Fruit fly (Drosophila melanogaster) whole organism, prepupa: ENCODE results near the gene sba.

ENCODE experiments used
- Blimp-1 ChIP-seq: fragments of 200-800 bp; sonication (Bioruptor generic); optimal IDR thresholded peaks from 3 replicates; lab custom pipeline; 2017; ENCODE audit warnings: missing biosample characterization, missing genetic modification characterization, mild to moderate bottlenecking, moderate library complexity, missing genetic modification reagents
- CG10631 ChIP-seq: fragments of 200-800 bp; sonication (Bioruptor generic); optimal IDR thresholded peaks from 2 replicates; lab custom pipeline; 2016; ENCODE audit warnings: missing biosample characterization, missing genetic modification characterization
- CG10669 ChIP-seq: fragments of 200-800 bp; sonication (Bioruptor generic); optimal IDR thresholded peaks from 3 replicates; lab custom pipeline; 2018; ENCODE audit warnings: missing biosample characterization, mild to moderate bottlenecking, missing genetic modification characterization, moderate library complexity
- CG11294 ChIP-seq: fragments of 200-800 bp; sonication (Bioruptor generic); IDR thresholded peaks from 2 replicates; pipeline ENCODE4 v1.3.6; 2022; ENCODE audit warnings: missing biosample characterization, missing genetic modification characterization
- CG11762 ChIP-seq: fragments of 200-800 bp; sonication (Bioruptor generic); optimal IDR thresholded peaks from 3 replicates; lab custom pipeline; 2016; ENCODE audit warnings: missing biosample characterization, missing genetic modification characterization; ENCODE audit not compliant: insufficient read depth
- CG11902 ChIP-seq: fragments of 200-800 bp; sonication (Bioruptor generic); optimal IDR thresholded peaks from 3 replicates; lab custom pipeline; 2016; ENCODE audit warnings: missing biosample characterization, missing genetic modification characterization
- CG15336 ChIP-seq: fragments of 200-800 bp; sonication (Bioruptor generic); IDR thresholded peaks from 2 replicates; pipeline ENCODE4 v1.3.6; 2022; ENCODE audit warnings: missing biosample characterization, missing genetic modification characterization
- CG16779 ChIP-seq: fragments of 200-800 bp; sonication (Bioruptor generic); optimal IDR thresholded peaks from 3 replicates; lab custom pipeline; 2017; ENCODE audit warnings: missing biosample characterization, mild to moderate bottlenecking, missing genetic modification characterization
- CG31627 ChIP-seq: fragments of 200-800 bp; sonication (Bioruptor generic); optimal IDR thresholded peaks from 3 replicates; lab custom pipeline; 2016; ENCODE audit warnings: missing biosample characterization, missing genetic modification characterization
- CG32006 ChIP-seq: fragments of 200-800 bp; sonication (Bioruptor generic); optimal IDR thresholded peaks from 3 replicates; lab custom pipeline; 2017; ENCODE audit warnings: missing biosample characterization, mild to moderate bottlenecking, missing genetic modification characterization
- CG3919 ChIP-seq: fragments of 200-800 bp; sonication (Bioruptor generic); optimal IDR thresholded peaks from 3 replicates; lab custom pipeline; 2016; ENCODE audit warnings: missing biosample characterization, missing genetic modification characterization
- CG4318 ChIP-seq: fragments of 200-800 bp; sonication (Bioruptor generic); optimal IDR thresholded peaks from 3 replicates; lab custom pipeline; 2017; ENCODE audit warnings: missing biosample characterization, mild to moderate bottlenecking, missing genetic modification characterization
- CG6163 ChIP-seq: fragments of 200-800 bp; sonication (Bioruptor generic); IDR thresholded peaks from 3 replicates; pipeline ENCODE4 v1.3.6; 2022; ENCODE audit warnings: missing biosample characterization, missing genetic modification characterization
- CG6276 ChIP-seq: fragments of 200-800 bp; sonication (Bioruptor generic); optimal IDR thresholded peaks from 2 replicates; lab custom pipeline; 2017; ENCODE audit warnings: missing biosample characterization, mild to moderate bottlenecking, missing genetic modification characterization
- CG6792 ChIP-seq: fragments of 200-800 bp; sonication (Bioruptor generic); optimal IDR thresholded peaks from 3 replicates; lab custom pipeline; 2016; ENCODE audit warnings: missing biosample characterization, missing genetic modification characterization
- CG6808 ChIP-seq: fragments of 200-800 bp; sonication (Bioruptor generic); optimal IDR thresholded peaks from 3 replicates; lab custom pipeline; 2017; ENCODE audit warnings: missing biosample characterization, missing genetic modification characterization, mild to moderate bottlenecking, moderate library complexity, missing genetic modification reagents
- CG6854 ChIP-seq: fragments of 200-800 bp; sonication (Bioruptor generic); optimal IDR thresholded peaks from 2 replicates; lab custom pipeline; 2017; ENCODE audit warnings: missing biosample characterization, mild to moderate bottlenecking, missing genetic modification characterization
- CG7368 ChIP-seq: fragments of 200-800 bp; sonication (Bioruptor generic); optimal IDR thresholded peaks from 3 replicates; lab custom pipeline; 2016; ENCODE audit warnings: missing biosample characterization, missing genetic modification characterization
- CG8119 ChIP-seq: fragments of 200-800 bp; sonication (Bioruptor generic); IDR thresholded peaks from 3 replicates; pipeline ENCODE4 v1.3.6; 2022; ENCODE audit warnings: missing biosample characterization, missing genetic modification characterization
- CG8319 ChIP-seq: fragments of 200-800 bp; sonication (Bioruptor generic); optimal IDR thresholded peaks from 3 replicates; lab custom pipeline; 2016; ENCODE audit warnings: missing biosample characterization, missing genetic modification characterization
- CG8632 ChIP-seq: fragments of 200-800 bp; sonication (Bioruptor generic); optimal IDR thresholded peaks from 3 replicates; lab custom pipeline; 2016; ENCODE audit warnings: missing biosample characterization, missing genetic modification characterization
- CG9139 ChIP-seq: fragments of 200-800 bp; sonication (Bioruptor generic); optimal IDR thresholded peaks from 3 replicates; lab custom pipeline; 2017; ENCODE audit warnings: missing biosample characterization, mild to moderate bottlenecking, missing genetic modification characterization
- Eip75B ChIP-seq: fragments of 200-800 bp; sonication (Bioruptor generic); optimal IDR thresholded peaks from 3 replicates; lab custom pipeline; 2016; ENCODE audit warnings: missing biosample characterization, missing genetic modification characterization
- Eip78C ChIP-seq: fragments of 200-800 bp; sonication (Bioruptor generic); peaks from one replicate; lab custom pipeline; 2016; ENCODE audit warnings: missing biosample characterization, missing genetic modification characterization
- Gug ChIP-seq: fragments of 200-800 bp; sonication (Bioruptor generic); IDR thresholded peaks from 2 replicates; pipeline ENCODE4 v1.3.6; 2022; ENCODE audit warnings: missing biosample characterization, missing genetic modification characterization
- Hr38 ChIP-seq: sonication (Bioruptor generic); optimal IDR thresholded peaks from 2 replicates; lab custom pipeline; 2016; ENCODE audit warnings: missing biosample characterization, missing genetic modification characterization
- Hr39 ChIP-seq: fragments of 200-800 bp; sonication (Bioruptor generic); optimal IDR thresholded peaks from 2 replicates; lab custom pipeline; 2016; ENCODE audit warnings: missing biosample characterization, missing genetic modification characterization
- Hr4 ChIP-seq: fragments of 200-800 bp; sonication (Bioruptor generic); optimal IDR thresholded peaks from 3 replicates; lab custom pipeline; 2016; ENCODE audit warnings: missing biosample characterization, missing genetic modification characterization
- Lpt ChIP-seq: fragments of 200-800 bp; sonication (Bioruptor generic); optimal IDR thresholded peaks from 3 replicates; lab custom pipeline; 2016; ENCODE audit warnings: missing biosample characterization, missing genetic modification characterization
- OdsH ChIP-seq: fragments of 200-800 bp; sonication (Bioruptor generic); optimal IDR thresholded peaks from 3 replicates; lab custom pipeline; 2016; ENCODE audit warnings: missing biosample characterization, missing genetic modification characterization
- Smox ChIP-seq: fragments of 200-800 bp; sonication (Bioruptor generic); optimal IDR thresholded peaks from 3 replicates; lab custom pipeline; 2016; ENCODE audit warnings: missing biosample characterization, missing genetic modification characterization
- Sox102F ChIP-seq: fragments of 200-800 bp; sonication (Bioruptor generic); optimal IDR thresholded peaks from 2 replicates; lab custom pipeline; 2016; ENCODE audit warnings: missing biosample characterization, mild to moderate bottlenecking, missing genetic modification characterization
- Sox14 ChIP-seq: fragments of 200-800 bp; sonication (Bioruptor generic); optimal IDR thresholded peaks from 3 replicates; lab custom pipeline; 2016; ENCODE audit warnings: missing biosample characterization, missing genetic modification characterization
- Sox15 ChIP-seq: fragments of 200-800 bp; sonication (Bioruptor generic); optimal IDR thresholded peaks from 3 replicates; lab custom pipeline; 2016; ENCODE audit warnings: missing biosample characterization, missing genetic modification characterization
- achi ChIP-seq: fragments of 200-800 bp; sonication (Bioruptor generic); optimal IDR thresholded peaks from 3 replicates; lab custom pipeline; 2016; ENCODE audit warnings: missing biosample characterization, missing genetic modification characterization
- acj6 ChIP-seq: fragments of 200-800 bp; sonication (Bioruptor generic); optimal IDR thresholded peaks from 3 replicates; lab custom pipeline; 2016; ENCODE audit warnings: missing biosample characterization, missing genetic modification characterization
- cyc ChIP-seq: fragments of 200-800 bp; sonication (Bioruptor generic); optimal IDR thresholded peaks from 3 replicates; lab custom pipeline; 2016; ENCODE audit warnings: missing biosample characterization, missing genetic modification characterization
- dac ChIP-seq: fragments of 200-800 bp; sonication (Bioruptor generic); optimal IDR thresholded peaks from 2 replicates; lab custom pipeline; 2017; ENCODE audit warnings: missing biosample characterization, mild to moderate bottlenecking, missing genetic modification characterization
- esn ChIP-seq: fragments of 200-800 bp; sonication (Bioruptor generic); optimal IDR thresholded peaks from 2 replicates; lab custom pipeline; 2016; ENCODE audit warnings: missing biosample characterization, mild to moderate bottlenecking, missing genetic modification characterization, moderate library complexity
- fd59A ChIP-seq: fragments of 200-800 bp; sonication (Bioruptor generic); optimal IDR thresholded peaks from 2 replicates; lab custom pipeline; 2017; ENCODE audit warnings: missing biosample characterization, mild to moderate bottlenecking, missing genetic modification characterization, missing genetic modification reagents
- lz ChIP-seq: fragments of 200-800 bp; sonication (Bioruptor generic); optimal IDR thresholded peaks from 3 replicates; lab custom pipeline; 2016; ENCODE audit warnings: missing biosample characterization, missing genetic modification characterization
- net ChIP-seq: fragments of 200-800 bp; sonication (Bioruptor generic); optimal IDR thresholded peaks from 3 replicates; lab custom pipeline; 2016; ENCODE audit warnings: missing biosample characterization, missing genetic modification characterization
- pdm3 ChIP-seq: fragments of 200-800 bp; sonication (Bioruptor generic); optimal IDR thresholded peaks from 3 replicates; lab custom pipeline; 2016; ENCODE audit warnings: missing biosample characterization, missing genetic modification characterization
- spab ChIP-seq: fragments of 200-800 bp; sonication (Bioruptor generic); optimal IDR thresholded peaks from 2 replicates; lab custom pipeline; 2017; ENCODE audit warnings: missing biosample characterization, mild to moderate bottlenecking, missing genetic modification characterization, missing genetic modification reagents
- ss ChIP-seq, 2 experiments: fragments of 200-800 bp; sonication (Bioruptor generic); optimal IDR thresholded peaks; 2 replicates in 1 of 2; 3 replicates in 1 of 2; lab custom pipeline; 2017 to 2018; ENCODE audit warnings: mild to moderate bottlenecking in 2 of 2, missing biosample characterization in 2 of 2, missing genetic modification characterization in 2 of 2, moderate library complexity in 1 of 2
- svp ChIP-seq: fragments of 200-800 bp; sonication (Bioruptor generic); peaks from one replicate; lab custom pipeline; 2016; ENCODE audit warnings: missing biosample characterization, missing genetic modification characterization

The sba gene

dm6 chr3R:23884088-23884727, 38.6 kb downstream of the sba start:
- no peak for TF ChIP-seq net (GFP tag; lab: Kevin White, UChicago)
- peak; percentile 17 for TF ChIP-seq Sox14 (GFP tag; lab: Kevin White, UChicago)
- TF ChIP-seq Eip75B (GFP tag; lab: Kevin White, UChicago) = peak; percentile 1
- peak; percentile 94 for TF ChIP-seq svp (GFP tag; lab: Kevin White, UChicago)
- no peak for TF ChIP-seq Sox102F (GFP tag; lab: Kevin White, UChicago)
- no peak for TF ChIP-seq Gug (GFP tag; lab: Robert Waterston, UW)
- no peak for TF ChIP-seq CG6808 (GFP tag; lab: Kevin White, UChicago)
- peak; percentile 28 for TF ChIP-seq esn (GFP tag; lab: Kevin White, UChicago)
- peak; percentile 74 for TF ChIP-seq Eip78C (GFP tag; lab: Kevin White, UChicago)
- TF ChIP-seq, all 60 proteins: peak for 5

DNA sequence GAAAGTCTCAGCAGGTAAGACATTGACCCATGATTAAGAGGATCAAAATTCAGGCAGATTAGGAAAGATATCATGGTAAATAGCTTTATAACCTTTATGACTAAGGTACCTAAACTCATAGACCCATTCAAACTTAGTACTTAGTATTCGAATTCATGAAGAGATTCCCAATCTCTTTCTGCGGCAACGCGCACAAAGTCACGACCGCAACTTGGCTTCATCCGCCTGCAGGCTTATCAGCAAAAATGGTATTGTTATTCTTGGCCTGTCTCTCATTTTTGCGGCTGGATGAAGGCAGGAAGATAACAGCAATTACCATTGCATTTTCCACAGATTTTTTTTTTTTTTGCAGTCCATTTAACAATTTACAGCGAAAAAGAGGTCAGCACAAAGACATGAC, 42.5 kb downstream of the sba start:
- TF ChIP-seq CG31627 (GFP tag; lab: Kevin White, UChicago) (no peak), CG11902 (GFP tag; lab: Kevin White, UChicago) (no peak), Eip78C (GFP tag; lab: Kevin White, UChicago) (peak; percentile 39), svp (GFP tag; lab: Kevin White, UChicago) (peak; percentile 91)

- TF ChIP-seq CG16779 (no peak), ss (GFP tag; optimal IDR thresholded peaks at IDR 0.05; lab: Kevin White, UChicago) (peak in 1 of 2 experiments; percentile 11), Hr4 (GFP tag; lab: Kevin White, UChicago) (peak; percentile 70), CG10631 (GFP tag; lab: Kevin White, UChicago) (peak; percentile 64), Sox15 (GFP tag; lab: Kevin White, UChicago) (peak; percentile 22), CG8319 (GFP tag; lab: Kevin White, UChicago) (no peak), CG3919 (no peak), fd59A (GFP tag; lab: Kevin White, UChicago) (peak; percentile 60), CG15336 (GFP tag; lab: Robert Waterston, UW) (peak; percentile 44; the same call in 1 of the 2 replicates), OdsH (GFP tag; lab: Kevin White, UChicago) (peak; percentile 65), Smox (GFP tag; lab: Kevin White, UChicago) (no peak), CG7368 (GFP tag; lab: Kevin White, UChicago) (peak; percentile 8), CG11294 (GFP tag; lab: Robert Waterston, UW) (no peak), dac (GFP tag; lab: Kevin White, UChicago) (no peak), Eip75B (GFP tag; lab: Kevin White, UChicago) (peak; percentile 34), Eip78C (GFP tag; lab: Kevin White, UChicago) (peak; percentile 86), lz (no peak), CG10669 (GFP tag; lab: Kevin White, UChicago) (peak; percentile 52), CG32006 (GFP tag; lab: Kevin White, UChicago) (peak; percentile 90), pdm3 (GFP tag; lab: Kevin White, UChicago) (peak; percentile 49), Hr39 (no peak), spab (GFP tag; lab: Kevin White, UChicago) (peak; percentile 52), Blimp-1 (no peak), CG6808 (GFP tag; lab: Kevin White, UChicago) (peak; percentile 60), CG6276 (GFP tag; lab: Kevin White, UChicago) (peak; percentile 20), cyc (no peak), esn (GFP tag; lab: Kevin White, UChicago) (peak; percentile 8), CG9139 (GFP tag; lab: Kevin White, UChicago) (no peak), CG4318 (GFP tag; lab: Kevin White, UChicago) (peak; percentile 71), Lpt (peak; percentile 25), acj6 (peak; percentile 30), CG8632 (GFP tag; lab: Kevin White, UChicago) (peak; percentile 43), CG11902 (GFP tag; lab: Kevin White, UChicago) (no peak), achi (GFP tag; lab: Kevin White, UChicago) (peak; percentile 41), Gug (GFP tag; lab: Robert Waterston, UW) (no peak), CG6163 (no peak), svp (GFP tag; lab: Kevin White, UChicago) (no peak), Hr38 (GFP tag; lab: Kevin White, UChicago) (no peak), CG11762 (peak; percentile 39), CG6792 (GFP tag; lab: Kevin White, UChicago) (peak; percentile 20), CG6854 (GFP tag; lab: Kevin White, UChicago) (no peak), CG8119 (GFP tag; lab: Robert Waterston, UW) (peak; percentile 70)
Observed at dm6 chr3R:23878318-23878799, 44.4 kb downstream of the sba start.
